Worm (Caenorhabditis elegans): Measurements from ENCODE around the gene Y32F6B.1.

DNA sequence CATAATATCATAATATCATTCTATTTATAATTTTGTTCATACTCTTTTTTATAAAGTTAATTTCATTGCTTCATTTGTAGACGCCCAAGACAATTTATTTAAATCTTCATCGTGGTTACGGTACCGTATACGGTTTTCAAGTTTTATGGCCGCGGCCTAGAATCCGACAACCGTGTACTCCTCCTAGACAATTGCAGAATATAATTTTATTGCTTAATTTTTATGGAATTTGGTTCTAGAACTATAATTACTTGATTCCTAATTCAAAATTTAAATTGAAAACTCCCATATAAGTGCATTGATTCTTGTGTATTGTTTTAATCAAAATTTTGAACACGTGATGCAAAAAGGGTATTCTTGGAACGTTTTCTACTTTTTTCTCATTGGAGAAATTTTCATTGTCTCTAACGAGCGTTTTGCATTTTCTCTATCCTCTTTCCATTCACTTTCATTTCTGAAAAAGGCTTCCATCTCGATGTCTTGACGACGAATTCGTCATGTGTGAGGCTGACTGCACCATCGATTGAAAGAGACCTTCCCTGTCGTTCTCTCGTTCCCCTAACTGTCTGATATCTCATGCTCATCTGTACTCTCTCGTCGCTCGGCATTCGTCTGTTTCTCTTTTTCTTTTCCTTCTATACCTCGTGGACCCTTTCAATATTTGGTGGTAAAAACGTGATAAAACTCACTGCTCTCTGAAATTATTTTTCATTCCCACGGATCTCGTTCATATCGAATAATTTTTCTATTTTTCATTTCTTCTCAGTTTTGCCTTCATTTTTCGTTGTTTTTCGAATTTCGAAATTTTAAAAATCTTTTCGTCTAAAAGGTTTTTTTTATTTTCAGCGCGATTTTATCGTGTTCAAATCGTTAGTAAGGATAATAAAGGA is 43.2 kb downstream of the Y32F6B.1 start, which contains the start of gene pap-1:
- peak; percentile 35 for TF ChIP-seq ceh-2 (tag; optimal IDR thresholded peaks at IDR 0.05)
- no peak for TF ChIP-seq ceh-14 (tag; optimal IDR thresholded peaks at IDR 0.05)

Measured in whole organism, late embryonic.